Worm (Caenorhabditis elegans) whole organism, young adult: ENCODE measurements around the gene rtfo-1.
A peak's percentile ranks its signal among the peaks of the same experiment; 100 is the strongest.

Source experiments
- B0019.2 ChIP-seq: fragments of 200-800 bp; sonication (Bioruptor generic); conservative IDR thresholded peaks from 2 replicates; pipeline ENCODE4 v1.3.6; 2022; ENCODE audit warnings: missing genetic modification reagents, missing genetic modification characterization, missing compliant biosample characterization
- B0261.1 ChIP-seq: sonication (generic microtip); optimal IDR thresholded peaks from 2 replicates; lab custom pipeline; 2016; ENCODE audit warnings: mild to moderate bottlenecking, missing genetic modification characterization, moderate library complexity, missing compliant biosample characterization
- B0336.3 ChIP-seq: fragments of 200-800 bp; sonication (Bioruptor generic); IDR thresholded peaks from 2 replicates; pipeline ENCODE4 v1.3.6; 2022; ENCODE audit warnings: missing genetic modification characterization, missing compliant biosample characterization
- F39B2.1 ChIP-seq: fragments of 200-800 bp; sonication (Bioruptor generic); IDR thresholded peaks from 2 replicates; pipeline ENCODE4 v1.3.6; 2022; ENCODE audit warnings: missing genetic modification reagents, missing genetic modification characterization, missing compliant biosample characterization
- F49E8.2 ChIP-seq: sonication (generic microtip); optimal IDR thresholded peaks from 3 replicates; lab custom pipeline; 2017; ENCODE audit warnings: missing genetic modification characterization, mild to moderate bottlenecking, missing compliant biosample characterization, antibody characterized with exemption, moderate library complexity; ENCODE audit not compliant: insufficient read depth
- K11D2.4 ChIP-seq: fragments of 200-800 bp; sonication (Bioruptor generic); IDR thresholded peaks from 2 replicates; pipeline ENCODE4 v1.3.6; 2022; ENCODE audit warnings: missing genetic modification reagents, missing genetic modification characterization, missing compliant biosample characterization
- Y53F4B.3 ChIP-seq: fragments of 200-800 bp; sonication (Bioruptor generic); IDR thresholded peaks from 2 replicates; pipeline ENCODE4 v1.3.6; 2022; ENCODE audit warnings: missing genetic modification reagents, missing genetic modification characterization, missing compliant biosample characterization
- Y53G8AR.9 ChIP-seq: fragments of 200-800 bp; sonication (Bioruptor generic); conservative IDR thresholded peaks from 2 replicates; pipeline ENCODE4 v1.3.6; 2022; ENCODE audit warnings: missing genetic modification reagents, missing genetic modification characterization, missing compliant biosample characterization
- Y56A3A.18 ChIP-seq: fragments of 200-800 bp; sonication (Bioruptor generic); IDR thresholded peaks from 2 replicates; pipeline ENCODE4 v1.3.6; 2022; ENCODE audit warnings: missing genetic modification reagents, missing genetic modification characterization, missing compliant biosample characterization
- Y67H2A.10 ChIP-seq: fragments of 200-800 bp; sonication (Bioruptor generic); conservative IDR thresholded peaks from 2 replicates; pipeline ENCODE4 v1.3.6; 2022; ENCODE audit warnings: missing genetic modification reagents, missing genetic modification characterization, missing compliant biosample characterization
- attf-3 ChIP-seq: fragments of 200-800 bp; sonication (Bioruptor generic); conservative IDR thresholded peaks from 2 replicates; pipeline ENCODE4 v1.3.6; 2022; ENCODE audit warnings: missing genetic modification reagents, missing genetic modification characterization, missing compliant biosample characterization
- bed-2 ChIP-seq: fragments of 200-800 bp; sonication (Bioruptor generic); IDR thresholded peaks from 2 replicates; pipeline ENCODE4 v1.3.6; 2022; ENCODE audit warnings: missing genetic modification reagents, missing genetic modification characterization, missing compliant biosample characterization
- cebp-2 ChIP-seq: fragments of 200-800 bp; sonication (Bioruptor generic); IDR thresholded peaks from 2 replicates; pipeline ENCODE4 v1.3.6; 2022; ENCODE audit warnings: missing genetic modification characterization, missing compliant biosample characterization
- ceh-58 ChIP-seq: fragments of 200-800 bp; sonication (Bioruptor generic); IDR thresholded peaks from 2 replicates; pipeline ENCODE4 v1.3.6; 2022; ENCODE audit warnings: missing genetic modification characterization, missing compliant biosample characterization
- ceh-91 ChIP-seq: fragments of 200-800 bp; sonication (Bioruptor generic); IDR thresholded peaks from 2 replicates; pipeline ENCODE4 v1.3.6; 2022; ENCODE audit warnings: missing genetic modification reagents, missing genetic modification characterization, missing compliant biosample characterization
- dpff-1 ChIP-seq: sonication (generic microtip); optimal IDR thresholded peaks from 2 replicates; lab custom pipeline; 2017; ENCODE audit warnings: mild to moderate bottlenecking, missing genetic modification characterization, missing compliant biosample characterization
- egrh-3 ChIP-seq: fragments of 200-800 bp; sonication (Bioruptor generic); IDR thresholded peaks from 2 replicates; pipeline ENCODE4 v1.3.6; 2022; ENCODE audit warnings: missing genetic modification reagents, missing genetic modification characterization, missing compliant biosample characterization
- ets-4 ChIP-seq: fragments of 200-800 bp; sonication (Bioruptor generic); optimal IDR thresholded peaks from 2 replicates; lab custom pipeline; 2018; ENCODE audit warnings: mild to moderate bottlenecking, missing genetic modification characterization, missing compliant biosample characterization
- gei-17 ChIP-seq: fragments of 200-800 bp; sonication (Bioruptor generic); optimal IDR thresholded peaks from 2 replicates; lab custom pipeline; 2018; ENCODE audit warnings: mild to moderate bottlenecking, missing genetic modification characterization, missing compliant biosample characterization
- hlh-12 ChIP-seq: sonication (generic microtip); optimal IDR thresholded peaks from 2 replicates; lab custom pipeline; 2016; ENCODE audit warnings: missing genetic modification characterization, missing compliant biosample characterization
- hlh-26 ChIP-seq: fragments of 200-800 bp; sonication (Bioruptor generic); conservative IDR thresholded peaks from 2 replicates; pipeline ENCODE4 v1.3.6; 2022; ENCODE audit warnings: missing genetic modification reagents, missing genetic modification characterization, missing compliant biosample characterization
- hmg-1.2 ChIP-seq: fragments of 200-800 bp; sonication (Bioruptor generic); IDR thresholded peaks from 2 replicates; pipeline ENCODE4 v1.3.6; 2022; ENCODE audit warnings: missing genetic modification reagents, missing genetic modification characterization, missing compliant biosample characterization
- lin-26 ChIP-seq: fragments of 200-800 bp; sonication (Bioruptor generic); IDR thresholded peaks from 2 replicates; pipeline ENCODE4 v1.3.6; 2022; ENCODE audit warnings: missing genetic modification reagents, missing genetic modification characterization, missing compliant biosample characterization
- lin-40 ChIP-seq: sonication (generic microtip); optimal IDR thresholded peaks from 2 replicates; lab custom pipeline; 2016; ENCODE audit warnings: missing genetic modification characterization, mild to moderate bottlenecking, missing compliant biosample characterization, missing genotype, missing genetic modification reagents
- lir-1 ChIP-seq: fragments of 200-800 bp; sonication (Bioruptor generic); conservative IDR thresholded peaks from 2 replicates; pipeline ENCODE4 v1.3.6; 2022; ENCODE audit warnings: missing genetic modification reagents, missing genetic modification characterization, missing compliant biosample characterization
- madf-3 ChIP-seq: fragments of 200-800 bp; sonication (Bioruptor generic); IDR thresholded peaks from 2 replicates; pipeline ENCODE4 v1.3.6; 2022; ENCODE audit warnings: missing genetic modification reagents, missing genetic modification characterization, missing compliant biosample characterization
- madf-6 ChIP-seq: fragments of 200-800 bp; sonication (Bioruptor generic); IDR thresholded peaks from 2 replicates; pipeline ENCODE4 v1.3.6; 2022; ENCODE audit warnings: missing genetic modification reagents, missing genetic modification characterization, missing compliant biosample characterization
- nfya-1 ChIP-seq: sonication (generic microtip); optimal IDR thresholded peaks from 2 replicates; lab custom pipeline; 2017; ENCODE audit warnings: antibody characterized with exemption, missing compliant biosample characterization, missing genetic modification characterization, borderline replicate concordance; ENCODE audit not compliant: insufficient read depth
- nhr-27 ChIP-seq: fragments of 200-800 bp; sonication (Bioruptor generic); optimal IDR thresholded peaks from 2 replicates; lab custom pipeline; 2018; ENCODE audit warnings: mild to moderate bottlenecking, missing genetic modification characterization, moderate library complexity, missing compliant biosample characterization
- nhr-80 ChIP-seq: sonication (generic microtip); optimal IDR thresholded peaks from 2 replicates; lab custom pipeline; 2016; ENCODE audit warnings: missing genetic modification characterization, missing compliant biosample characterization
- pbrm-1 ChIP-seq: fragments of 200-800 bp; sonication (Bioruptor generic); IDR thresholded peaks from 2 replicates; pipeline ENCODE4 v1.3.6; 2022; ENCODE audit warnings: missing genetic modification reagents, missing genetic modification characterization, missing compliant biosample characterization
- rcor-1 ChIP-seq: fragments of 200-800 bp; sonication (Bioruptor generic); IDR thresholded peaks from 2 replicates; pipeline ENCODE4 v1.3.6; 2022; ENCODE audit warnings: missing genetic modification reagents, missing genetic modification characterization, missing compliant biosample characterization
- rec-8 ChIP-seq, 2 experiments: sonication (generic microtip); optimal IDR thresholded peaks; 2 replicates each; lab custom pipeline; 2016; ENCODE audit warnings: mild to moderate bottlenecking in 2 of 2, missing genetic modification characterization in 2 of 2, missing genetic modification reagents in 2 of 2, missing genotype in 2 of 2, missing biosample characterization in 1 of 2, missing compliant biosample characterization in 1 of 2, moderate library complexity in 1 of 2
- rpc-1 ChIP-seq, 2 experiments: fragments of 150-350 bp in 1 of 2; sonication (generic microtip) in 1 of 2; optimal IDR thresholded peaks; 2 replicates each; lab custom pipeline; 2014 to 2018; ENCODE audit warnings: missing biosample characterization in 1 of 2, missing genetic modification characterization in 1 of 2, missing genetic modification reagents in 1 of 2, missing genotype in 1 of 2
- snpc-3.4 ChIP-seq: sonication (generic microtip); optimal IDR thresholded peaks from 2 replicates; lab custom pipeline; 2017; ENCODE audit warnings: missing genetic modification characterization, mild to moderate bottlenecking, missing compliant biosample characterization, antibody characterized with exemption, moderate library complexity, missing genotype, missing genetic modification reagents
- snpc-4 ChIP-seq, 5 experiments: fragments of 150-350 bp in 1 of 5; sonication (generic microtip) in 4 of 5; optimal IDR thresholded peaks; 2 replicates each; lab custom pipeline; 2014 to 2018; ENCODE audit warnings: missing genetic modification characterization in 5 of 5, missing biosample characterization in 3 of 5, antibody characterized with exemption in 2 of 5, mild to moderate bottlenecking in 2 of 5, missing compliant biosample characterization in 2 of 5, missing genotype in 2 of 5, moderate library complexity in 2 of 5, missing genetic modification reagents in 1 of 5
- sptf-2 ChIP-seq: fragments of 200-800 bp; sonication (Bioruptor generic); optimal IDR thresholded peaks from 2 replicates; lab custom pipeline; 2018; ENCODE audit warnings: mild to moderate bottlenecking, missing genetic modification characterization, missing compliant biosample characterization
- tlf-1 ChIP-seq: fragments of 200-800 bp; sonication (Bioruptor generic); optimal IDR thresholded peaks from 2 replicates; lab custom pipeline; 2018; ENCODE audit warnings: mild to moderate bottlenecking, missing genetic modification characterization, missing compliant biosample characterization
- unc-130 ChIP-seq: sonication (generic microtip); optimal IDR thresholded peaks from 2 replicates; lab custom pipeline; 2016; ENCODE audit warnings: missing genetic modification reagents, missing genetic modification characterization, missing compliant biosample characterization
- unc-62 ChIP-seq: fragments of 150-350 bp; optimal IDR thresholded peaks from 2 replicates; lab custom pipeline; 2014; ENCODE audit warnings: missing biosample characterization, missing genetic modification reagents, missing genetic modification characterization
- xnd-1 ChIP-seq: sonication (generic microtip); optimal IDR thresholded peaks from 2 replicates; lab custom pipeline; 2016; ENCODE audit warnings: missing genotype, missing genetic modification reagents, missing genetic modification characterization, missing compliant biosample characterization
- zfh-2 ChIP-seq: fragments of 200-800 bp; sonication (Bioruptor generic); conservative IDR thresholded peaks from 2 replicates; pipeline ENCODE4 v1.3.6; 2022; ENCODE audit warnings: missing genetic modification reagents, missing genetic modification characterization, missing compliant biosample characterization
- ztf-18 ChIP-seq: sonication (generic microtip); optimal IDR thresholded peaks from 2 replicates; lab custom pipeline; 2016; ENCODE audit warnings: missing genotype, mild to moderate bottlenecking, missing genetic modification characterization, missing compliant biosample characterization
- ztf-25 ChIP-seq: fragments of 200-800 bp; sonication (Bioruptor generic); IDR thresholded peaks from 2 replicates; pipeline ENCODE4 v1.3.6; 2022; ENCODE audit warnings: missing genetic modification reagents, missing genetic modification characterization, missing compliant biosample characterization
- ztf-26 ChIP-seq: sonication (generic microtip); optimal IDR thresholded peaks from 2 replicates; lab custom pipeline; 2017; ENCODE audit warnings: missing genetic modification characterization, missing compliant biosample characterization

Gene rtfo-1

DNA sequence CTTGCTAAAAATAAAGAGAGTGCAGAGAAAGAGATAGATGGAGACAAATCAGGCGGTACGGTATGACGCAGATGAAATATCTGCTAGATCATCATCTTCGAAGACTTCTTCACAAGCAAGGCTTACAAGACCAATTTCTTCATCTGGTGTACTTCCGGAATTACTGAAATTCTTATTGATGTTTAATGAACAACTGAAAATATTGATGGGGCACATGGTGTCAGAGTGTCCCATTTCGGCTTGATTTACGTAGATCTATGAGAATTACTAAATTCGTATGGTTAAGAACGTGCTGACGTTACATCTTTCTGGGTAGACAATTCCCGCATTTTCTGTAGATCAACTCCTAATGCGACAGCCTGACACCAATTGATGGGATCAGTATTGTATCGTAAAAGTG is 25.8 kb downstream of the rtfo-1 start:
- TF ChIP-seq tlf-1 (GFP tag; lab: Kevin White, UChicago) (no peak), xnd-1 (tag; lab: Kevin White, UChicago) (no peak), ztf-25 (GFP tag; lab: Robert Waterston, UW) (no peak), rcor-1 (GFP tag; lab: Robert Waterston, UW) (no peak), ztf-26 (tag; lab: Kevin White, UChicago) (no peak), madf-6 (GFP tag; lab: Robert Waterston, UW) (no peak), nhr-27 (tag; lab: Kevin White, UChicago) (no peak), madf-3 (GFP tag; lab: Robert Waterston, UW) (no peak), egrh-3 (GFP tag; lab: Robert Waterston, UW) (no peak), gei-17 (GFP tag; lab: Kevin White, UChicago) (no peak), ceh-91 (no peak), rpc-1 (optimal IDR thresholded peaks at IDR 0.05; lab: Kevin White, UChicago) (no peak), rpc-1 (tag; optimal IDR thresholded peaks at IDR 0.05; lab: Kevin White, UChicago) (no peak), zfh-2 (no peak), attf-3 (GFP tag; lab: Robert Waterston, UW) (no peak), Y53F4B.3 (GFP tag; lab: Robert Waterston, UW) (no peak), lin-26 (GFP tag; lab: Robert Waterston, UW) (no peak), ceh-58 (GFP tag; lab: Robert Waterston, UW) (no peak)

DNA sequence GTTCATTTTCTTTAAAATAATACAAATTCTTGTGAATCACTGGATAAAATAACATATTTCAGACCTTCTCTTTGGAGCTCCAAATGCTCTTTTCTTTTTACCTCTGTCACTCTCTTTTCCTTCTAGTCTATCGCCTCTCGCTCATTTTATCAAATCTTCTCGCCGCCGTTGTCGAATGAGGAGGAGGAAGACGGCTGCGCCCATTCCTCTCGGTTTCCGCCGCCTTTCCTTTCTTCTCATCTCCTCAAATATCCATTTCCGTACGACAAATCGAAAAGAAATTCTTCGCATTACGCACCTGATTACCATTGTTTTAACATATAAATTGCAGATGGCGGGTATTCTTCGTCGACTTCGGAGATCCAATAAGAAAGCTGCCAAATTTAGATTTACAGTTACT is 32.1 kb downstream of the rtfo-1 start, which contains the start of gene ehbp-1:
ehbp-1 (plus strand) TSS at position 332 of the 400 bp plus-strand sequence.
- TF ChIP-seq unc-62 (GFP tag; lab: Kevin White, UChicago) (no peak), dpff-1 (tag; lab: Kevin White, UChicago) (no peak), hmg-1.2 (GFP tag; lab: Robert Waterston, UW) (0 out of 2 replicates have a peak, but pooled peaks have one; percentile 6), bed-2 (GFP tag; lab: Robert Waterston, UW) (no peak), unc-130 (no peak), nfya-1 (tag; lab: Kevin White, UChicago) (no peak), nhr-80 (tag; lab: Kevin White, UChicago) (no peak), B0261.1 (tag; lab: Kevin White, UChicago) (no peak), pbrm-1 (GFP tag; lab: Robert Waterston, UW) (0 out of 2 replicates have a peak, but pooled peaks have one; percentile 27), K11D2.4 (GFP tag; lab: Robert Waterston, UW) (no peak), Y67H2A.10 (GFP tag; lab: Robert Waterston, UW) (no peak), ets-4 (GFP tag; lab: Kevin White, UChicago) (no peak), cebp-2 (GFP tag; lab: Robert Waterston, UW) (no peak), F49E8.2 (no peak)

DNA sequence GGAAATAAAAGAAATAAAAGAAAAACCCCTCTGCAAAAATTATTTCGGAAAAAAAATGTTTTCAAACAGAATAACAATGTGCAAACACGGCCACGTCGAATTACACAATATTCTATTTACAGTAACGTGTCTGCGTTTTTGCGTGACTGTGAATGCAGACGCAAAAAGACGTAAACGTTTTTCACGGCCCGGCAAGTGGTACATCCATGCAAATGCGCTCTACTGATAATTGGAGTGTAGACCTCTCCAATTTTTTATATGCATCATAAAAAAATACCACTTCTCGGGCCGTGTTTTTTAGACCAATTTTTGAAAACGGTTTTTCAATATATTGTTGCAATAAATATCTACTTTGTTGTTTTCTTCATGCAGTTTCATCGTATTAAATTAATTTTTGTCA is 33.0 kb downstream of the rtfo-1 start, which contains the start of gene nstp-10:
nstp-10 (minus strand) TSS at position 378 of the 400 bp plus-strand sequence.
- TF ChIP-seq F39B2.1 (peak; percentile 25; the same call in 1 of the 2 replicates), ceh-91 (peak; percentile 96), hlh-26 (GFP tag; lab: Robert Waterston, UW) (no peak), Y53G8AR.9 (peak; percentile 68; the same call in 1 of the 2 replicates), lir-1 (peak; percentile 71), Y56A3A.18 (GFP tag; lab: Robert Waterston, UW) (no peak), rec-8 (tag; optimal IDR thresholded peaks at IDR 0.05; lab: Kevin White, UChicago) (peak in 1 of 2 experiments; percentile 51), B0336.3 (peak; percentile 82), B0019.2 (peak; percentile 98), sptf-2 (GFP tag; lab: Kevin White, UChicago) (peak; percentile 50), hlh-12 (tag; lab: Kevin White, UChicago) (no peak), snpc-4 (GFP tag; optimal IDR thresholded peaks at IDR 0.05; lab: Kevin White, UChicago) (peak; percentile 59), snpc-4 (tag; optimal IDR thresholded peaks at IDR 0.05; lab: Kevin White, UChicago) (peak; percentile 60 to 78 (median 74)), madf-3 (GFP tag; lab: Robert Waterston, UW) (peak; percentile 91), snpc-3.4 (tag; lab: Kevin White, UChicago) (peak; percentile 88), ztf-18 (tag; lab: Kevin White, UChicago) (peak; percentile 85), madf-6 (GFP tag; lab: Robert Waterston, UW) (peak; percentile 97), lin-40 (peak; percentile 28), ztf-26 (tag; lab: Kevin White, UChicago) (no peak)
